Worm (Caenorhabditis elegans) whole organism, L4 larva: ENCODE data around the gene F49C12.6.

Experiments used
- dmd-8 ChIP-seq: fragments of 200-800 bp; sonication (Bioruptor generic); IDR thresholded peaks from 2 replicates; pipeline ENCODE4 v1.3.6; 2022; ENCODE audit warnings: missing genetic modification characterization, missing compliant biosample characterization
- dpl-1 ChIP-seq: fragments of 150-350 bp; optimal IDR thresholded peaks from 2 replicates; lab custom pipeline; 2014; ENCODE audit warnings: missing biosample characterization, missing genetic modification reagents, missing genetic modification characterization
- fkh-10 ChIP-seq: fragments of 150-350 bp; optimal IDR thresholded peaks from 2 replicates; lab custom pipeline; 2014; ENCODE audit warnings: missing biosample characterization, missing genetic modification reagents, missing genetic modification characterization
- lin-1 ChIP-seq: fragments of 200-800 bp; sonication (Bioruptor generic); IDR thresholded peaks from 2 replicates; pipeline ENCODE4 v1.3.6; 2022; ENCODE audit warnings: missing genetic modification reagents, missing genetic modification characterization, missing compliant biosample characterization
- nhr-10 ChIP-seq: fragments of 150-350 bp; optimal IDR thresholded peaks from 2 replicates; lab custom pipeline; 2014; ENCODE audit warnings: missing biosample characterization, missing genetic modification characterization
- pqm-1 ChIP-seq: sonication (generic microtip); optimal IDR thresholded peaks from 2 replicates; lab custom pipeline; 2017; ENCODE audit warnings: missing biosample characterization, missing genetic modification characterization
- unc-39 ChIP-seq: sonication (generic microtip); optimal IDR thresholded peaks from 2 replicates; lab custom pipeline; 2017; ENCODE audit warnings: missing biosample characterization, missing genetic modification characterization

DNA sequence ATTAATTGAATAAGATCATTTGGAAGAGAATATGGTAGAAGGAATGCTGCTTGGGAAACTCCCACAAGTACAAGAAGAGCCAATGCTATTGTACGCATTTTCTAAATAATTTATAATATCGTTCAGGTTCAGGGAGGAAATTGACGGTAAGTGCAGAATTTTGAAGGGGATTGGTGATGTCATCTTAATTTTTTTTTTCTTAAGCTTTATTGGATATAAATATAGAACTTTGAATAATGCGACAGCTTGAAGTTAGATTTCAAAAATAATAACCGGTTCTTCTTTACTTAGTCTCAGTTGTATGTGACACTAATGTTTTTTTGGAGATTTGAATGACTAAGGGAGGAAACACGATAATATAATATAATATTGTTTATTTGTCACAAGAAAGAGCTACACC is 21.9 kb upstream of the F49C12.6 start, which contains the start of gene nspg-7.1:
- TF ChIP-seq dpl-1 (GFP tag; lab: Kevin White, UChicago) (no peak), fkh-10 (GFP tag; lab: Kevin White, UChicago) (no peak), pqm-1 (tag; lab: Kevin White, UChicago) (no peak), lin-1 (GFP tag; lab: Robert Waterston, UW) (no peak), unc-39 (tag; lab: Kevin White, UChicago) (no peak), nhr-10 (no peak), dmd-8 (GFP tag; lab: Robert Waterston, UW) (no peak)
